Worm (Caenorhabditis elegans) whole organism, L3 larva: ENCODE results near the gene cpf-1.

Source experiments
- ZK546.5 ChIP-seq: sonication (generic microtip); optimal IDR thresholded peaks from 2 replicates; lab custom pipeline; 2017; ENCODE audit warnings: missing biosample characterization, missing genetic modification characterization
- aly-2 ChIP-seq: fragments of 150-350 bp; optimal IDR thresholded peaks from 2 replicates; lab custom pipeline; 2014; ENCODE audit warnings: missing biosample characterization, missing genetic modification characterization
- ama-1 ChIP-seq: fragments of 150-350 bp; optimal IDR thresholded peaks from 2 replicates; lab custom pipeline; 2018
- ceh-16 ChIP-seq: sonication (generic microtip); optimal IDR thresholded peaks from 2 replicates; lab custom pipeline; 2017; ENCODE audit warnings: missing biosample characterization, missing genetic modification characterization
- ceh-28 ChIP-seq: fragments of 150-350 bp; optimal IDR thresholded peaks from 2 replicates; lab custom pipeline; 2014; ENCODE audit warnings: missing biosample characterization, missing genetic modification reagents, missing genetic modification characterization
- ceh-82 ChIP-seq: fragments of 150-350 bp; optimal IDR thresholded peaks from 2 replicates; lab custom pipeline; 2014; ENCODE audit warnings: missing biosample characterization, missing genetic modification characterization
- ceh-9 ChIP-seq: sonication (generic microtip); optimal IDR thresholded peaks from 2 replicates; lab custom pipeline; 2018; ENCODE audit warnings: missing biosample characterization, missing genetic modification characterization
- daf-12 ChIP-seq: fragments of 150-350 bp; optimal IDR thresholded peaks from 2 replicates; lab custom pipeline; 2014; ENCODE audit warnings: missing biosample characterization, missing genetic modification reagents, missing genetic modification characterization
- egl-27 ChIP-seq: sonication (generic microtip); optimal IDR thresholded peaks from 4 replicates; lab custom pipeline; 2017; ENCODE audit warnings: missing biosample characterization, missing genetic modification reagents, missing genetic modification characterization
- egl-5 ChIP-seq: fragments of 150-350 bp; optimal IDR thresholded peaks from 2 replicates; lab custom pipeline; 2017; ENCODE audit warnings: missing biosample characterization, missing genetic modification reagents, missing genetic modification characterization, inconsistent platforms
- elt-1 ChIP-seq: fragments of 150-350 bp; optimal IDR thresholded peaks from 2 replicates; lab custom pipeline; 2014; ENCODE audit warnings: missing biosample characterization, missing genetic modification characterization
- elt-2 ChIP-seq: sonication (generic microtip); optimal IDR thresholded peaks from 2 replicates; lab custom pipeline; 2016; ENCODE audit warnings: missing genetic modification reagents, mild to moderate bottlenecking, missing genetic modification characterization, missing compliant biosample characterization
- elt-3 ChIP-seq, 3 experiments: fragments of 150-350 bp in 1 of 3; sonication (generic microtip) in 2 of 3; optimal IDR thresholded peaks; 2 replicates in 2 of 3; 4 replicates in 1 of 3; lab custom pipeline; 2014 to 2017; ENCODE audit warnings: missing biosample characterization in 3 of 3, missing genetic modification characterization in 3 of 3
- eor-1 ChIP-seq, 2 experiments: fragments of 150-350 bp; optimal IDR thresholded peaks; 2 replicates each; lab custom pipeline; 2014 to 2018; ENCODE audit warnings: missing biosample characterization in 2 of 2, missing genetic modification characterization in 2 of 2
- fkh-2 ChIP-seq: fragments of 150-350 bp; optimal IDR thresholded peaks from 2 replicates; lab custom pipeline; 2014; ENCODE audit warnings: missing biosample characterization, missing genetic modification reagents, missing genetic modification characterization
- fos-1 ChIP-seq: fragments of 150-350 bp; optimal IDR thresholded peaks from 2 replicates; lab custom pipeline; 2014; ENCODE audit warnings: missing biosample characterization, missing genetic modification characterization
- hmg-11 ChIP-seq: sonication (generic microtip); optimal IDR thresholded peaks from 2 replicates; lab custom pipeline; 2016; ENCODE audit warnings: missing genetic modification characterization, missing compliant biosample characterization
- jun-1 ChIP-seq: fragments of 150-350 bp; optimal IDR thresholded peaks from 2 replicates; lab custom pipeline; 2014; ENCODE audit warnings: missing biosample characterization, missing genetic modification reagents, missing genetic modification characterization
- lin-15B ChIP-seq: fragments of 150-350 bp; optimal IDR thresholded peaks from 2 replicates; lab custom pipeline; 2014; ENCODE audit warnings: missing biosample characterization, missing genetic modification characterization
- lin-39 ChIP-seq: fragments of 150-350 bp; optimal IDR thresholded peaks from 2 replicates; lab custom pipeline; 2018; ENCODE audit warnings: missing biosample characterization, missing genetic modification reagents, missing genetic modification characterization
- lsy-12 ChIP-seq: sonication (generic microtip); optimal IDR thresholded peaks from 2 replicates; lab custom pipeline; 2016; ENCODE audit warnings: mild to moderate bottlenecking, missing genetic modification characterization, missing compliant biosample characterization
- mdl-1 ChIP-seq: fragments of 150-350 bp; optimal IDR thresholded peaks from 2 replicates; lab custom pipeline; 2014; ENCODE audit warnings: missing biosample characterization, missing genetic modification characterization
- mml-1 ChIP-seq: fragments of 150-350 bp; sonication (generic microtip); optimal IDR thresholded peaks from 3 replicates; lab custom pipeline; 2014; ENCODE audit warnings: missing biosample characterization, missing genetic modification characterization
- nfya-1 ChIP-seq: sonication (generic microtip); optimal IDR thresholded peaks from 2 replicates; lab custom pipeline; 2017; ENCODE audit warnings: missing genetic modification characterization, mild to moderate bottlenecking, missing compliant biosample characterization, antibody characterized with exemption, moderate library complexity; ENCODE audit not compliant: insufficient read depth
- nhr-11 ChIP-seq: fragments of 150-350 bp; optimal IDR thresholded peaks from 2 replicates; lab custom pipeline; 2014; ENCODE audit warnings: missing biosample characterization, missing genetic modification characterization
- nhr-12 ChIP-seq: fragments of 150-350 bp; optimal IDR thresholded peaks from 2 replicates; lab custom pipeline; 2014; ENCODE audit warnings: missing biosample characterization, missing genetic modification characterization
- nhr-23 ChIP-seq: fragments of 150-350 bp; optimal IDR thresholded peaks from 2 replicates; lab custom pipeline; 2014; ENCODE audit warnings: missing biosample characterization, missing genetic modification reagents, missing genetic modification characterization
- nhr-25 ChIP-seq: sonication (generic microtip); optimal IDR thresholded peaks from 2 replicates; lab custom pipeline; 2017; ENCODE audit warnings: missing biosample characterization, missing genetic modification characterization
- nhr-28 ChIP-seq: fragments of 150-350 bp; optimal IDR thresholded peaks from 2 replicates; lab custom pipeline; 2014; ENCODE audit warnings: missing biosample characterization, missing genetic modification characterization
- nhr-43 ChIP-seq: sonication (generic microtip); optimal IDR thresholded peaks from 2 replicates; lab custom pipeline; 2016; ENCODE audit warnings: mild to moderate bottlenecking, missing genetic modification characterization, missing compliant biosample characterization; ENCODE audit not compliant: poor library complexity, severe bottlenecking
- nhr-67 ChIP-seq: fragments of 150-350 bp; optimal IDR thresholded peaks from 2 replicates; lab custom pipeline; 2014; ENCODE audit warnings: missing biosample characterization, missing genetic modification characterization
- nhr-76 ChIP-seq: fragments of 150-350 bp; sonication (generic microtip); optimal IDR thresholded peaks from 5 replicates; lab custom pipeline; 2014; ENCODE audit warnings: missing biosample characterization, missing genetic modification characterization
- nhr-77 ChIP-seq: fragments of 150-350 bp; optimal IDR thresholded peaks from 2 replicates; lab custom pipeline; 2014; ENCODE audit warnings: missing biosample characterization, missing genetic modification characterization
- pha-4 ChIP-seq: fragments of 150-350 bp; optimal IDR thresholded peaks from 2 replicates; lab custom pipeline; 2014; ENCODE audit warnings: missing biosample characterization, missing genetic modification reagents, missing genetic modification characterization
- pqm-1 ChIP-seq: fragments of 150-350 bp; optimal IDR thresholded peaks from 2 replicates; lab custom pipeline; 2017; ENCODE audit warnings: missing biosample characterization, missing genetic modification characterization, inconsistent platforms
- sea-2 ChIP-seq: fragments of 150-350 bp; sonication (generic microtip); optimal IDR thresholded peaks from 4 replicates; lab custom pipeline; 2014; ENCODE audit warnings: missing biosample characterization, missing genetic modification reagents, missing genetic modification characterization
- skn-1 ChIP-seq: fragments of 150-350 bp; optimal IDR thresholded peaks from 2 replicates; lab custom pipeline; 2014; ENCODE audit warnings: missing biosample characterization, missing genetic modification characterization
- tbx-2 ChIP-seq: sonication (generic microtip); optimal IDR thresholded peaks from 2 replicates; lab custom pipeline; 2016; ENCODE audit warnings: mild to moderate bottlenecking, missing genetic modification characterization, missing compliant biosample characterization
- unc-39 ChIP-seq: sonication (generic microtip); optimal IDR thresholded peaks from 4 replicates; lab custom pipeline; 2017; ENCODE audit warnings: missing biosample characterization, missing genetic modification characterization
- unc-62 ChIP-seq: fragments of 150-350 bp; sonication (generic microtip); optimal IDR thresholded peaks from 4 replicates; lab custom pipeline; 2014; ENCODE audit warnings: missing biosample characterization, missing genetic modification reagents, missing genetic modification characterization
- zag-1 ChIP-seq: fragments of 150-350 bp; optimal IDR thresholded peaks from 2 replicates; lab custom pipeline; 2014; ENCODE audit warnings: missing biosample characterization, missing genetic modification characterization
- ztf-11 ChIP-seq: fragments of 150-350 bp; optimal IDR thresholded peaks from 2 replicates; lab custom pipeline; 2014; ENCODE audit warnings: missing biosample characterization, missing genetic modification characterization
- ztf-4 ChIP-seq: fragments of 150-350 bp; optimal IDR thresholded peaks from 2 replicates; lab custom pipeline; 2014; ENCODE audit warnings: missing biosample characterization, missing genetic modification characterization

The cpf-1 gene

ce11 chrII:8566806-8567266 lies 35.4 kb downstream of the cpf-1 start, which contains the start of gene F54C9.3:
Gene F54C9.3, minus strand, starts transcription at chrII:8566856.
- peak; percentile 80 for TF ChIP-seq pha-4 (tag; lab: Kevin White, UChicago)
- peak; percentile 95 for TF ChIP-seq elt-2 (tag; lab: Kevin White, UChicago)
- TF ChIP-seq pqm-1 (tag; lab: Kevin White, UChicago): peak; percentile 98
- no peak for TF ChIP-seq nhr-12 (tag; lab: Kevin White, UChicago)
- TF ChIP-seq jun-1 (tag; lab: Kevin White, UChicago): peak; percentile 55

ce11 chrII:8566039-8566438 lies 36.2 kb downstream of the cpf-1 start, which contains the start of gene stc-1:
Gene stc-1, minus strand, starts transcription at chrII:8566139.
- TF ChIP-seq mdl-1: no peak
- no peak for TF ChIP-seq ztf-11
- TF ChIP-seq elt-1 (tag; lab: Kevin White, UChicago): no peak
- peak; percentile 1 for TF ChIP-seq ceh-28 (tag; lab: Kevin White, UChicago)
- no peak for TF ChIP-seq lin-39 (tag; lab: Kevin White, UChicago)
- TF ChIP-seq eor-1 (tag; optimal IDR thresholded peaks at IDR 0.05; lab: Kevin White, UChicago): no peak
- TF ChIP-seq nhr-76 (tag; lab: Kevin White, UChicago): no peak
- no peak for TF ChIP-seq ZK546.5 (tag; lab: Kevin White, UChicago)
- peak; percentile 51 for TF ChIP-seq lin-15B (tag; lab: Kevin White, UChicago)
- no peak for TF ChIP-seq egl-27 (tag; lab: Kevin White, UChicago)
- TF ChIP-seq ztf-4 (tag; lab: Kevin White, UChicago): no peak
- peak; percentile 55 for TF ChIP-seq nfya-1 (tag; lab: Kevin White, UChicago)
- TF ChIP-seq pha-4 (tag; lab: Kevin White, UChicago): peak; percentile 52
- TF ChIP-seq ama-1 (lab: Kevin White, UChicago): no peak
- TF ChIP-seq ceh-82: no peak
- TF ChIP-seq nhr-11 (tag; lab: Kevin White, UChicago): no peak
- no peak for TF ChIP-seq elt-3 (tag; optimal IDR thresholded peaks at IDR 0.05; lab: Kevin White, UChicago)
- TF ChIP-seq nhr-43: no peak
- TF ChIP-seq hmg-11 (tag; lab: Kevin White, UChicago): no peak
- no peak for TF ChIP-seq unc-39 (tag; lab: Kevin White, UChicago)
- TF ChIP-seq pqm-1 (tag; lab: Kevin White, UChicago): peak; percentile 45
- TF ChIP-seq sea-2 (GFP tag; lab: Kevin White, UChicago): no peak
- TF ChIP-seq lsy-12: no peak
- peak; percentile 25 for TF ChIP-seq elt-2 (tag; lab: Kevin White, UChicago)
- TF ChIP-seq zag-1 (tag; lab: Kevin White, UChicago): no peak
- no peak for TF ChIP-seq tbx-2
- TF ChIP-seq nhr-67: no peak

- no peak for TF ChIP-seq nhr-28 (tag; lab: Kevin White, UChicago)
- no peak for TF ChIP-seq ama-1 (lab: Kevin White, UChicago)
- no peak for TF ChIP-seq ceh-82
- TF ChIP-seq ceh-9: no peak
- TF ChIP-seq aly-2 (tag; lab: Kevin White, UChicago): no peak
- TF ChIP-seq mdl-1: no peak
- TF ChIP-seq nhr-25 (tag; lab: Kevin White, UChicago): no peak
- no peak for TF ChIP-seq pha-4 (tag; lab: Kevin White, UChicago)
- TF ChIP-seq skn-1 (tag; lab: Kevin White, UChicago): no peak
- no peak for TF ChIP-seq daf-12 (tag; lab: Kevin White, UChicago)
- no peak for TF ChIP-seq ceh-16 (tag; lab: Kevin White, UChicago)
- TF ChIP-seq fos-1: no peak
- TF ChIP-seq egl-5 (tag; lab: Kevin White, UChicago): no peak
Observed at ce11 chrII:8562002-8562401, 40.2 kb downstream of the cpf-1 start, which contains the start of gene F54C9.14. Gene F54C9.14, plus strand, starts transcription at chrII:8562302.

- peak; percentile 96 for TF ChIP-seq skn-1 (tag; lab: Kevin White, UChicago)
- TF ChIP-seq lin-39 (tag; lab: Kevin White, UChicago): peak; percentile 100
- TF ChIP-seq egl-27 (tag; lab: Kevin White, UChicago): peak; percentile 97
- peak; percentile 77 for TF ChIP-seq nhr-28 (tag; lab: Kevin White, UChicago)
- peak; percentile 98 for TF ChIP-seq nhr-43
- TF ChIP-seq elt-1 (tag; lab: Kevin White, UChicago): peak; percentile 92
- no peak for TF ChIP-seq mml-1 (tag; lab: Kevin White, UChicago)
- peak; percentile 67 for TF ChIP-seq fkh-2 (tag; lab: Kevin White, UChicago)
- no peak for TF ChIP-seq nhr-12 (tag; lab: Kevin White, UChicago)
- TF ChIP-seq nfya-1 (tag; lab: Kevin White, UChicago): peak; percentile 99
- peak; percentile 97 for TF ChIP-seq elt-2 (tag; lab: Kevin White, UChicago)
- TF ChIP-seq hmg-11 (tag; lab: Kevin White, UChicago): peak; percentile 97
- peak; percentile 99 for TF ChIP-seq lsy-12
- TF ChIP-seq ama-1 (lab: Kevin White, UChicago): peak; percentile 95
- TF ChIP-seq egl-5 (tag; lab: Kevin White, UChicago): peak; percentile 99
- TF ChIP-seq unc-62 (GFP tag; lab: Kevin White, UChicago): peak; percentile 96
- peak; percentile 94 for TF ChIP-seq ceh-28 (tag; lab: Kevin White, UChicago)
- TF ChIP-seq nhr-67: peak; percentile 29
- peak; percentile 85 for TF ChIP-seq nhr-76 (tag; lab: Kevin White, UChicago)
- peak; percentile 52 for TF ChIP-seq unc-39 (tag; lab: Kevin White, UChicago)
- peak; percentile 22 for TF ChIP-seq ztf-11
- peak; percentile 99 for TF ChIP-seq nhr-11 (tag; lab: Kevin White, UChicago)
- TF ChIP-seq nhr-23 (tag; lab: Kevin White, UChicago): peak; percentile 100
- peak; percentile 73 for TF ChIP-seq ceh-16 (tag; lab: Kevin White, UChicago)
- TF ChIP-seq nhr-77: peak; percentile 94
- TF ChIP-seq elt-3 (tag; optimal IDR thresholded peaks at IDR 0.05; lab: Kevin White, UChicago): peak; percentile 60 to 99 (median 98)
- TF ChIP-seq ZK546.5 (tag; lab: Kevin White, UChicago): peak; percentile 83
- peak; percentile 94 for TF ChIP-seq tbx-2
- peak; percentile 100 for TF ChIP-seq nhr-25 (tag; lab: Kevin White, UChicago)
Observed at ce11 chrII:8561227-8561626, 41.0 kb downstream of the cpf-1 start, which contains the start of gene iff-2. Gene iff-2, minus strand, starts transcription at chrII:8561367.
